Worm (Caenorhabditis elegans): Measurements from ENCODE around the gene W01C8.5.

The W01C8.5 gene

DNA sequence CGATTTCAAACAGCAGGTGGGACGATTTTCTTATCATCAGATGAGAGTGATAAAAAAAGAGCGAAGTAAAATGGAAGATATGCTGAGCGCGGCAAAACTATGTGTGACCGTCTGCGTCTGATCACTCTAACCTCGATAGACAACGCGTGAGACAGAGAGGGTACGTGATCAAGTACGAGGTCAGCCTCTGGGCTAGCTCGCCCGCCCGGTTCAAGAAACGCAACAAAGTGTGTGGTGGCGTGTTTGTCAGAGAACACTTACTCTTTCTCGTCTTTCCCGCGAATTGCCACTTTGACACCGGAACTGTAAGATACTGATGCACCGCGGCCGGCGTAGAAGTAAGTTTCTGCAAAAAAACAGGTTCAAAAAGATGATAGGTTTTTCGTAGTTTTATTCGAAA, 911 bp downstream of the W01C8.5 start (continued):
- TF ChIP-seq daf-12 (tag; optimal IDR thresholded peaks at IDR 0.05) (no peak), nhr-23 (tag; optimal IDR thresholded peaks at IDR 0.05) (peak; percentile 67), skn-1 (tag; optimal IDR thresholded peaks at IDR 0.05) (no peak), R02D3.7 (tag; optimal IDR thresholded peaks at IDR 0.05) (no peak), aly-2 (tag; optimal IDR thresholded peaks at IDR 0.05) (no peak)

DNA sequence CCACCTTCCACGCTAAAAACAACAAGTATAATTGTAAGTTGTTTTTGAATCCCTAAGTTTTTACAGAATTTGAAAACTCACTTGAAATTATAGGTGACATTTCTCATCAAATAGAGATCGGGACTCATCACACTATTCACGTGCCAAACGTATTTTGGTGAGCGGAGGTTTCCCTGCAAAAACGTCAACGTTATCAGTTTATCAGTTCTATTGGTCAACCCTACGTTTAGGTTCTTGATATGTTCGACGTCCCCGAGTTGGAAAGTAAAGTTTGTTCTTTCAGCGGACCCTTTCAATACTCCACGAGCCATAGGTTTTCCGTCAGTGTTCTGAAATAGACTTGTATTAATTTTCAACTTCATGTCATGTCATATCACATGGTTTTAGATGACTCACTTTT, 1.7 kb downstream of the W01C8.5 start:
- TF ChIP-seq jun-1 (tag; optimal IDR thresholded peaks at IDR 0.05) (no peak), egl-27 (tag; optimal IDR thresholded peaks at IDR 0.05) (no peak), lin-15B (tag; optimal IDR thresholded peaks at IDR 0.05) (no peak), ztf-4 (tag; optimal IDR thresholded peaks at IDR 0.05) (no peak), zag-1 (tag; optimal IDR thresholded peaks at IDR 0.05) (no peak), elt-1 (tag; optimal IDR thresholded peaks at IDR 0.05) (no peak), pqm-1 (tag; optimal IDR thresholded peaks at IDR 0.05) (peak; percentile 23), hmg-11 (tag; optimal IDR thresholded peaks at IDR 0.05) (no peak), ZK546.5 (tag; optimal IDR thresholded peaks at IDR 0.05) (no peak), nhr-67 (tag; optimal IDR thresholded peaks at IDR 0.05) (no peak), elt-2 (tag; optimal IDR thresholded peaks at IDR 0.05) (peak; percentile 44), lsy-12 (tag; optimal IDR thresholded peaks at IDR 0.05) (no peak), nhr-23 (tag; optimal IDR thresholded peaks at IDR 0.05) (peak; percentile 5), nhr-11 (tag; optimal IDR thresholded peaks at IDR 0.05) (no peak), nhr-43 (tag; optimal IDR thresholded peaks at IDR 0.05; ENCODE audit: poor library complexity, severe bottlenecking) (no peak), sea-2 (GFP tag; optimal IDR thresholded peaks at IDR 0.05) (no peak)

DNA sequence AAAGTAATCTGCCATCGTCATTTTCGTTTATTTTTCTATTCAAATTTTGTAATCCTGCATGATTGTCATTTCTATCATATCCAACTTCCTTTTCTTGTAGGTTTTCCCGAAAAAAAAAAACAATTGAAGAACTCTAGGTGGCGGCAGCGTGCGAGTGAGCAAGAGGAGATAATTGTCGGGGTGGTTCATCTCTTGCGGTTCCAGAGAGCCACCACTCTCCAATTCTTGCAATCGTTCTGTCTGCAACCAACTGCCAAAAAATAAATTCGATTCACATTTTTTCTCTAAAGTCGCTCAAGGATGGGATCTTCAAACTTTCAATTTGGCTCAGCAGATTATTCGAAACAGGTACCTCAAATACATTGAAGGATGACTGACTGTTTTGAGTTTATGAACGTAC, 5.0 kb downstream of the W01C8.5 start, which contains the start of gene W01C8.1:
Gene W01C8.1 (plus strand): TSS at position 301 of the 400 bp plus-strand sequence.
- TF ChIP-seq skn-1 (tag; optimal IDR thresholded peaks at IDR 0.05) = no peak
- no peak for TF ChIP-seq aly-2 (tag; optimal IDR thresholded peaks at IDR 0.05)
- TF ChIP-seq elt-1 (tag; optimal IDR thresholded peaks at IDR 0.05) = no peak
- TF ChIP-seq ceh-82 (tag; optimal IDR thresholded peaks at IDR 0.05) = no peak
- no peak for TF ChIP-seq nhr-76 (tag; optimal IDR thresholded peaks at IDR 0.05)
- TF ChIP-seq lin-39 (tag; optimal IDR thresholded peaks at IDR 0.05) = no peak
- no peak for TF ChIP-seq nhr-11 (tag; optimal IDR thresholded peaks at IDR 0.05)
- TF ChIP-seq R02D3.7 (tag; optimal IDR thresholded peaks at IDR 0.05) = no peak
- TF ChIP-seq fkh-10 (GFP tag; optimal IDR thresholded peaks at IDR 0.05) = no peak
- no peak for TF ChIP-seq fos-1 (tag; optimal IDR thresholded peaks at IDR 0.05)
- TF ChIP-seq nhr-23 (tag; optimal IDR thresholded peaks at IDR 0.05) = no peak
- no peak for TF ChIP-seq sea-2 (GFP tag; optimal IDR thresholded peaks at IDR 0.05)
- TF ChIP-seq tbx-2 (tag; optimal IDR thresholded peaks at IDR 0.05) = no peak
- TF ChIP-seq ztf-4 (tag; optimal IDR thresholded peaks at IDR 0.05) = no peak
- TF ChIP-seq egl-27 (tag; optimal IDR thresholded peaks at IDR 0.05) = no peak
- no peak for TF ChIP-seq nfya-1 (tag; optimal IDR thresholded peaks at IDR 0.05; ENCODE audit: insufficient read depth)
- no peak for TF ChIP-seq zag-1 (tag; optimal IDR thresholded peaks at IDR 0.05)
- no peak for TF ChIP-seq lin-15B (tag; optimal IDR thresholded peaks at IDR 0.05)
- TF ChIP-seq ceh-9 (tag; optimal IDR thresholded peaks at IDR 0.05) = no peak

DNA sequence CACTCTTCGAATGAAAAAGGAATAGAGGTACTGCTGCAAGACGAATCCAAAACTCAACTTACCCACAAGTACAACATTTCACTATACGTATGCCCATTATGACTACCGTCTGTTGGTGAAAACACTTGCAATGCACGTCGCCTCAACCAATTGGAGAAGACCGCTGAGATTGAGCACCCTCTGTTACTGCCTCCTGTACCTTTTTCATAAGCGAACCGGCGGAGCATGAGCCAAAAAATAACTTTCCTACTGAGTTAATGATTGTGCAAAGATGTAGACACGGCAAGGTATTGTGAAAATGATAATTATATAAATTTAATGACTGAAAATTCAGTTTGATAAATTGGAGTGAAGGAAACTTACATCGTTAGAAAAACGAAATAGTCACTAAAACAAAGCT, 8.0 kb downstream of the W01C8.5 start:
- no peak for TF ChIP-seq unc-39 (tag; optimal IDR thresholded peaks at IDR 0.05)
- no peak for TF ChIP-seq elt-2 (tag; optimal IDR thresholded peaks at IDR 0.05)
- TF ChIP-seq jun-1 (tag; optimal IDR thresholded peaks at IDR 0.05) = no peak
- TF ChIP-seq ZK546.5 (tag; optimal IDR thresholded peaks at IDR 0.05) = no peak
- TF ChIP-seq skn-1 (tag; optimal IDR thresholded peaks at IDR 0.05) = no peak
- no peak for TF ChIP-seq nhr-12 (tag; optimal IDR thresholded peaks at IDR 0.05)
- TF ChIP-seq fkh-10 (GFP tag; optimal IDR thresholded peaks at IDR 0.05) = no peak
- TF ChIP-seq lin-39 (tag; optimal IDR thresholded peaks at IDR 0.05) = no peak

DNA sequence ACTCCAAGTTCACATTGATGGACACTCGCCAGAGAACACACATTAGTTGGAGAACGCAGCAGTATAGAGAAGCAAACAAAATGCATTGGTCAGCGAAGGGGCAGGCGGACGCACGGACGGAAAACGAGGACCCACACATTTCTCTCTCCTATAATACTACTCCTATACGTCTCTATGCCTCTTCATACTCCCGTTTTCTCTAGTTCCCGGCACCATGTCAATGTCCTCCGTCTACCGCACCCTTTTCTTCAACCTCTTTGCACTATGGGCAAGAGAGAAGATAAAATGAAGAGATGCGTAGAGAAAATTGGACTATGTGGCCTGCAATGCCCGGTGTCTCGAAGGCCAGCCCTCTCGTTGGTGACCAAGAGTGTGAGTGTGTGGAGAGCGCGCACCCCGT, 11.0 kb downstream of the W01C8.5 start, which contains the start of gene set-20:
Gene set-20 (minus strand): TSS at position 94 of the 400 bp plus-strand sequence.
- no peak for TF ChIP-seq nhr-28 (tag; optimal IDR thresholded peaks at IDR 0.05)
- TF ChIP-seq nhr-43 (tag; optimal IDR thresholded peaks at IDR 0.05; ENCODE audit: poor library complexity, severe bottlenecking) = peak; percentile 12
- no peak for TF ChIP-seq ceh-16 (tag; optimal IDR thresholded peaks at IDR 0.05)
- TF ChIP-seq zag-1 (tag; optimal IDR thresholded peaks at IDR 0.05) = no peak
- no peak for TF ChIP-seq tbx-2 (tag; optimal IDR thresholded peaks at IDR 0.05)
- TF ChIP-seq eor-1 (tag; optimal IDR thresholded peaks at IDR 0.05) = no peak
- TF ChIP-seq ama-1 (optimal IDR thresholded peaks at IDR 0.05) = no peak
- TF ChIP-seq aly-2 (tag; optimal IDR thresholded peaks at IDR 0.05) = no peak
- peak; percentile 59 for TF ChIP-seq nhr-23 (tag; optimal IDR thresholded peaks at IDR 0.05)
- no peak for TF ChIP-seq nhr-12 (tag; optimal IDR thresholded peaks at IDR 0.05)
- TF ChIP-seq elt-3 (tag; optimal IDR thresholded peaks at IDR 0.05) = no peak
- no peak for TF ChIP-seq mdl-1 (tag; optimal IDR thresholded peaks at IDR 0.05)
- peak; percentile 69 for TF ChIP-seq nfya-1 (tag; optimal IDR thresholded peaks at IDR 0.05; ENCODE audit: insufficient read depth)
- no peak for TF ChIP-seq mml-1 (tag; optimal IDR thresholded peaks at IDR 0.05)
- TF ChIP-seq unc-62 (GFP tag; optimal IDR thresholded peaks at IDR 0.05) = no peak
- TF ChIP-seq hmg-11 (tag; optimal IDR thresholded peaks at IDR 0.05) = peak; percentile 93
- no peak for TF ChIP-seq elt-2 (tag; optimal IDR thresholded peaks at IDR 0.05)
- no peak for TF ChIP-seq elt-1 (tag; optimal IDR thresholded peaks at IDR 0.05)
- no peak for TF ChIP-seq ceh-82 (tag; optimal IDR thresholded peaks at IDR 0.05)
- TF ChIP-seq ztf-4 (tag; optimal IDR thresholded peaks at IDR 0.05) = no peak
- TF ChIP-seq jun-1 (tag; optimal IDR thresholded peaks at IDR 0.05) = peak; percentile 20
- TF ChIP-seq egl-5 (tag; optimal IDR thresholded peaks at IDR 0.05) = no peak
- peak; percentile 9 for TF ChIP-seq lin-15B (tag; optimal IDR thresholded peaks at IDR 0.05)
- no peak for TF ChIP-seq fkh-10 (GFP tag; optimal IDR thresholded peaks at IDR 0.05)
- TF ChIP-seq lsy-12 (tag; optimal IDR thresholded peaks at IDR 0.05) = no peak
- TF ChIP-seq nhr-76 (tag; optimal IDR thresholded peaks at IDR 0.05) = no peak
- no peak for TF ChIP-seq egl-27 (tag; optimal IDR thresholded peaks at IDR 0.05)
- TF ChIP-seq sea-2 (GFP tag; optimal IDR thresholded peaks at IDR 0.05) = no peak
- no peak for TF ChIP-seq nhr-237 (tag; optimal IDR thresholded peaks at IDR 0.05)
- no peak for TF ChIP-seq fkh-2 (tag; optimal IDR thresholded peaks at IDR 0.05)
- TF ChIP-seq skn-1 (tag; optimal IDR thresholded peaks at IDR 0.05) = no peak
- TF ChIP-seq nhr-67 (tag; optimal IDR thresholded peaks at IDR 0.05) = no peak
